In the genomic region with DNA sequence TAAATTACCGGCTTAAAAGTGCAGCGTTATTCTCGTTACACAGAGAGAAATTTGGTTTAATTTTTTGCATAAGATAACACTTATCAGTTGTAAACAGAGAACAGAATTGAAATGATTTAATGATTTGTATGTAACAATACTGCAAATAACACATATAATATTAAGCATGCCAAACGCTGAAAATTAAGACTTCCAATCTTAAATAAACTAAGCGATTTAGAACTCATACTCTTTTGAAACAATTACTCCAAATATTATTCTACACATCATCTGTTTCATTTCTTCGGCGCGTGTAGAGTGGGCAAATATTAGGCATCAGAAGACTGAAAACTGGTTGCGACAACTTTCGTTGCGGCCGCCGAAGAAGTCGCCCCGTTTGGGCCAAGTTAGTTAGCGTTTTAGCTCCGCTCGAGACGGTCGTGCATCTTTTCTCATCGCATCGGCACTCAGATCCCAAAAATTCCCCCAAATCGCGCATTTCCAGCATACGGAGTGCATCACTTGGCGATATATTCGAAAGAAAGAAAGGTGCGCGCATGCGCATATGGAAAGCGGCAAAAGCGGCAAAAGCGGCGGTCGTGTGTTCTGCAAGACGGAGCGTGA, we compare ENCODE assay signal across 1 fruit fly cellular context.
TF ChIP-seq lines count a peak whose summit lies in the region.

Gene CG1632, plus strand, starts transcription at position 387 of the 603 bp plus-strand sequence.

TF ChIP-seq in whole organism, embryonic, 481 proteins besides CTCF, POLR2A, EP300 and RAD21 (continued from another document):
- TF ChIP-seq chm (GFP tag; IDR thresholded peaks at IDR 0.05; lab: Robert Waterston, UW): peak; percentile 39; the same call in 1 of the 2 replicates
- TF ChIP-seq fd64A (GFP tag; optimal IDR thresholded peaks at IDR 0.05; lab: Kevin White, UChicago): peak; percentile 19
- TF ChIP-seq sqz (GFP tag; optimal IDR thresholded peaks at IDR 0.05; lab: Kevin White, UChicago): no peak
- no peak for TF ChIP-seq CG9876 (GFP tag; optimal IDR thresholded peaks at IDR 0.05; lab: Kevin White, UChicago)
- TF ChIP-seq phol (tag; optimal IDR thresholded peaks at IDR 0.05; lab: Kevin White, UChicago): peak; percentile 32
- no peak for TF ChIP-seq bbx (GFP tag; IDR thresholded peaks at IDR 0.05; lab: Robert Waterston, UW; ENCODE audit: partially characterized antibody)
- no peak for TF ChIP-seq Meics (GFP tag; optimal IDR thresholded peaks at IDR 0.05; lab: Kevin White, UChicago)
- TF ChIP-seq CG33557 (GFP tag; optimal IDR thresholded peaks at IDR 0.05; lab: Kevin White, UChicago): no peak
- TF ChIP-seq Ets97D (GFP tag; optimal IDR thresholded peaks at IDR 0.05; lab: Kevin White, UChicago): no peak
- TF ChIP-seq CG14441 (GFP tag; IDR thresholded peaks at IDR 0.05; lab: Robert Waterston, UW): no peak
- no peak for TF ChIP-seq Hr39 (optimal IDR thresholded peaks at IDR 0.05; lab: Kevin White, UChicago)
- TF ChIP-seq nerfin-2 (GFP tag; IDR thresholded peaks at IDR 0.05; lab: Robert Waterston, UW; ENCODE audit: partially characterized antibody): no peak
- TF ChIP-seq crp (GFP tag; optimal IDR thresholded peaks at IDR 0.05; lab: Kevin White, UChicago): no peak
- TF ChIP-seq CG18262 (tag; optimal IDR thresholded peaks at IDR 0.05; lab: Kevin White, UChicago): peak; percentile 54
- no peak for TF ChIP-seq CG8765 (GFP tag; IDR thresholded peaks at IDR 0.05; lab: Robert Waterston, UW)
- TF ChIP-seq CG10267 (tag; optimal IDR thresholded peaks at IDR 0.05; lab: Kevin White, UChicago): peak; percentile 19
- TF ChIP-seq Trl (optimal IDR thresholded peaks at IDR 0.05; lab: Kevin White, UChicago): no peak
- no peak for TF ChIP-seq Trl (GFP tag; optimal IDR thresholded peaks at IDR 0.05; lab: Kevin White, UChicago)
- TF ChIP-seq pum (GFP tag; optimal IDR thresholded peaks at IDR 0.05; lab: Kevin White, UChicago): no peak
- no peak for TF ChIP-seq CG12659 (GFP tag; optimal IDR thresholded peaks at IDR 0.05; lab: Kevin White, UChicago)
- TF ChIP-seq Fer3 (tag; optimal IDR thresholded peaks at IDR 0.05; lab: Kevin White, UChicago): no peak
- TF ChIP-seq CG1603 (tag; optimal IDR thresholded peaks at IDR 0.05; lab: Kevin White, UChicago): peak; percentile 20
- no peak for TF ChIP-seq Dp (GFP tag; optimal IDR thresholded peaks at IDR 0.05; lab: Kevin White, UChicago)
- peak; percentile 24 for TF ChIP-seq dmrt11E (tag; optimal IDR thresholded peaks at IDR 0.05; lab: Kevin White, UChicago)
- no peak for TF ChIP-seq wor (GFP tag; IDR thresholded peaks at IDR 0.05; lab: Robert Waterston, UW)
- TF ChIP-seq CG13296 (GFP tag; optimal IDR thresholded peaks at IDR 0.05; lab: Kevin White, UChicago): no peak
- no peak for TF ChIP-seq pzg (GFP tag; optimal IDR thresholded peaks at IDR 0.05; lab: Kevin White, UChicago)
- TF ChIP-seq ara (GFP tag; IDR thresholded peaks at IDR 0.05; lab: Robert Waterston, UW): no peak
- no peak for TF ChIP-seq CG8478 (optimal IDR thresholded peaks at IDR 0.05; lab: Kevin White, UChicago)
- TF ChIP-seq dysf (GFP tag; IDR thresholded peaks at IDR 0.05; lab: Robert Waterston, UW): peak; percentile 41; the same call in 1 of the 3 replicates
- peak; percentile 33 for TF ChIP-seq nom (GFP tag; optimal IDR thresholded peaks at IDR 0.05; lab: Kevin White, UChicago)
- no peak for TF ChIP-seq CG6254 (GFP tag; optimal IDR thresholded peaks at IDR 0.05; lab: Kevin White, UChicago)
- TF ChIP-seq lab (GFP tag; optimal IDR thresholded peaks at IDR 0.05; lab: Kevin White, UChicago): peak; percentile 11
- TF ChIP-seq CG6175 (GFP tag; IDR thresholded peaks at IDR 0.05; lab: Robert Waterston, UW): no peak
- peak; percentile 25 for TF ChIP-seq CG1529 (GFP tag; optimal IDR thresholded peaks at IDR 0.05; lab: Kevin White, UChicago)
- TF ChIP-seq mirr (GFP tag; optimal IDR thresholded peaks at IDR 0.05; lab: Kevin White, UChicago): no peak
- TF ChIP-seq bsh (GFP tag; optimal IDR thresholded peaks at IDR 0.05; lab: Kevin White, UChicago): peak; percentile 57 to 75
- TF ChIP-seq Abd-B (GFP tag; optimal IDR thresholded peaks at IDR 0.05; lab: Kevin White, UChicago): no peak
- no peak for TF ChIP-seq Dll (GFP tag; IDR thresholded peaks at IDR 0.05; lab: Robert Waterston, UW; ENCODE audit: partially characterized antibody)
- peak; percentile 50 for TF ChIP-seq row (GFP tag; IDR thresholded peaks at IDR 0.05; lab: Robert Waterston, UW)
- TF ChIP-seq Fer2 (tag; optimal IDR thresholded peaks at IDR 0.05; lab: Kevin White, UChicago): no peak
- TF ChIP-seq D19A (tag; optimal IDR thresholded peaks at IDR 0.05; lab: Kevin White, UChicago): peak; percentile 6
- TF ChIP-seq hth (optimal IDR thresholded peaks at IDR 0.05; lab: Kevin White, UChicago): no peak
- peak; percentile 17 for TF ChIP-seq unpg (GFP tag; optimal IDR thresholded peaks at IDR 0.05; lab: Kevin White, UChicago)
- peak; percentile 81 for TF ChIP-seq lbe (GFP tag; optimal IDR thresholded peaks at IDR 0.05; lab: Kevin White, UChicago)
- TF ChIP-seq Sry-δ (GFP tag; optimal IDR thresholded peaks at IDR 0.05; lab: Kevin White, UChicago): no peak
- TF ChIP-seq CG17359 (tag; optimal IDR thresholded peaks at IDR 0.05; lab: Kevin White, UChicago): peak; percentile 31
- no peak for TF ChIP-seq Gug (GFP tag; IDR thresholded peaks at IDR 0.05; lab: Robert Waterston, UW)
- no peak for TF ChIP-seq CG2120 (GFP tag; optimal IDR thresholded peaks at IDR 0.05; lab: Kevin White, UChicago)
- TF ChIP-seq tna (GFP tag; IDR thresholded peaks at IDR 0.05; lab: Robert Waterston, UW; ENCODE audit: partially characterized antibody): no peak
- TF ChIP-seq jing (GFP tag; optimal IDR thresholded peaks at IDR 0.05; lab: Kevin White, UChicago): no peak
- peak; percentile 16 for TF ChIP-seq CG17385 (GFP tag; optimal IDR thresholded peaks at IDR 0.05; lab: Kevin White, UChicago)
- peak; percentile 14 for TF ChIP-seq fd96Cb (tag; optimal IDR thresholded peaks at IDR 0.05; lab: Kevin White, UChicago)
- no peak for TF ChIP-seq CG8089 (GFP tag; optimal IDR thresholded peaks at IDR 0.05; lab: Kevin White, UChicago)
- peak; percentile 22 for TF ChIP-seq CG8388 (GFP tag; optimal IDR thresholded peaks at IDR 0.05; lab: Kevin White, UChicago)
- TF ChIP-seq MESR4 (GFP tag; optimal IDR thresholded peaks at IDR 0.05; lab: Kevin White, UChicago): no peak
- TF ChIP-seq ab (GFP tag; optimal IDR thresholded peaks at IDR 0.05; lab: Kevin White, UChicago): no peak
- TF ChIP-seq Ets65A (GFP tag; lab: Kevin White, UChicago): no peak
- TF ChIP-seq Xrp1 (GFP tag; IDR thresholded peaks at IDR 0.05; lab: Robert Waterston, UW): no peak; the same call in 1 of the 2 replicates
- TF ChIP-seq pros (GFP tag; optimal IDR thresholded peaks at IDR 0.05; lab: Kevin White, UChicago): no peak
- TF ChIP-seq Sry-β (GFP tag; optimal IDR thresholded peaks at IDR 0.05; lab: Kevin White, UChicago): no peak
- no peak for TF ChIP-seq salm (tag; optimal IDR thresholded peaks at IDR 0.05; lab: Kevin White, UChicago)
- TF ChIP-seq az2 (GFP tag; optimal IDR thresholded peaks at IDR 0.05; lab: Kevin White, UChicago): no peak
- peak; percentile 33 for TF ChIP-seq grau (tag; optimal IDR thresholded peaks at IDR 0.05; lab: Kevin White, UChicago)
